Fruit fly (Drosophila melanogaster): Measurements from ENCODE around the gene tw.

DNA sequence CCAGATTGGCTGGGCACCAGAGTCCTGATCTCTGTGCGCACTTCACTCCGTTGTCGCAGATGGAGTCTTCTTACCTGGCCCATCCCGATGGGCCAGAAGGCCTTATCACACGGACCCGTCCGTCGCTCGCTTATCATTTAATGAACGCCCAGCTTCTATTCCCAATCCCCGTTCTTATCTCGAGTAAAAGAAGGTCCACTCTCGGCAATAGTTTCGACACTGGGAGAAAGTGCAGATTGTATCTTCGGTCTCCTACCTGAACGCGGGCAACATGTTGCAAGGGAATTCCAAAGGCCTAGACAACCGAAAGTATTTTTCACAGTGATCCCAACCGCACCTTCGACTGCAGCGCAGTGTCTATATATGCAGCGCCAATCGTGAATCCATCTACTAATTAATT lies 18.5 kb upstream of the tw start:
- TF ChIP-seq insv (optimal IDR thresholded peaks at IDR 0.05) (no peak), Myc (optimal IDR thresholded peaks at IDR 0.05) (no peak)

Data from Kc167 (cell line).